Fruit fly (Drosophila melanogaster): ENCODE data around the gene CG13033.

DNA sequence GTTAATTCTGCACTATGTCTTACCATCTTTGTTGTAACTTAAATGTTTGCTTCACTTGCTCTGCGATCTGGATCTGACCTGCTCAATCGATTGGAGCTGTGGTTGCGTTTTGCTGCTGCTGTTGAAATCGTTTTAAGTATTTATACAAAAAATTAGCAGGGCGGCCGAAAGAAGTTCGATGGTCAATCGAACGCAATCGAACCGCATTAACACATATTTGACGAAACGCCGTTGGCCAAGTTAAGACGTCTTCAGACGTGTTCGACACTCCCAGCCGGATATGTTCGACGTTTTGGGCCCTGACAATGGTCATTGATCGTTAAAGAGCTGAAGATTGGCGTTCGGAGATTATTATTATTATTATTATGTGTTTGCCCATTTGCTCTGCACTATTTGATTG is at the start of gene CG13033:
- TF ChIP-seq Myc (optimal IDR thresholded peaks at IDR 0.05) (no peak), ttk (optimal IDR thresholded peaks at IDR 0.05) (no peak), h (optimal IDR thresholded peaks at IDR 0.05) (no peak)

Data from Kc167 (cell line).